Fruit fly (Drosophila melanogaster) whole organism, embryonic: ENCODE results near the gene CG10195.

Experiments used
- Aef1 ChIP-seq: fragments of 200-800 bp; sonication (Bioruptor generic); IDR thresholded peaks from 3 replicates; pipeline ENCODE4 v1.3.6; 2022; ENCODE audit warnings: missing biosample characterization, missing genetic modification characterization
- Atf-2 ChIP-seq: fragments of 200-800 bp; sonication (Bioruptor generic); optimal IDR thresholded peaks from 2 replicates; lab custom pipeline; 2016; ENCODE audit warnings: missing biosample characterization, missing genetic modification characterization
- BEAF-32 ChIP-seq: fragments of 200-800 bp; sonication (Bioruptor generic); optimal IDR thresholded peaks from 3 replicates; lab custom pipeline; 2017; ENCODE audit warnings: missing biosample characterization, missing genetic modification characterization, mild to moderate bottlenecking, moderate library complexity, missing genetic modification reagents
- CG10462 ChIP-seq: fragments of 200-800 bp; sonication (Bioruptor generic); optimal IDR thresholded peaks from 2 replicates; lab custom pipeline; 2016; ENCODE audit warnings: missing biosample characterization, missing genetic modification characterization
- CG10565 ChIP-seq: fragments of 200-800 bp; sonication (Bioruptor generic); optimal IDR thresholded peaks from 3 replicates; lab custom pipeline; 2016; ENCODE audit warnings: missing biosample characterization, mild to moderate bottlenecking, missing genetic modification characterization
- CG11398 ChIP-seq: fragments of 200-800 bp; sonication (Bioruptor generic); optimal IDR thresholded peaks from 2 replicates; lab custom pipeline; 2016; ENCODE audit warnings: missing biosample characterization, missing genetic modification characterization
- CG14050 ChIP-seq: fragments of 200-800 bp; sonication (Bioruptor generic); IDR thresholded peaks from 3 replicates; pipeline ENCODE4 v1.3.6; 2022; ENCODE audit warnings: missing biosample characterization, missing genetic modification characterization
- CG14667 ChIP-seq: fragments of 200-800 bp; sonication (Bioruptor generic); IDR thresholded peaks from 2 replicates; pipeline ENCODE4 v1.3.6; 2022; ENCODE audit warnings: missing biosample characterization, missing genetic modification characterization
- CG17186 ChIP-seq: fragments of 200-800 bp; sonication (Bioruptor generic); optimal IDR thresholded peaks from 3 replicates; lab custom pipeline; 2017; ENCODE audit warnings: missing biosample characterization, missing genetic modification reagents, missing genetic modification characterization
- CG17802 ChIP-seq: fragments of 200-800 bp; sonication (Bioruptor generic); optimal IDR thresholded peaks from 2 replicates; lab custom pipeline; 2018; ENCODE audit warnings: missing biosample characterization, mild to moderate bottlenecking, missing genetic modification characterization, moderate library complexity
- CG18262 ChIP-seq: fragments of 200-800 bp; optimal IDR thresholded peaks from 3 replicates; lab custom pipeline; 2019; ENCODE audit warnings: missing biosample characterization, mild to moderate bottlenecking, missing genetic modification characterization, moderate library complexity
- CG18599 ChIP-seq: fragments of 200-800 bp; sonication (Bioruptor generic); optimal IDR thresholded peaks from 3 replicates; lab custom pipeline; 2017; ENCODE audit warnings: missing biosample characterization, missing genetic modification characterization, mild to moderate bottlenecking, moderate library complexity, missing genetic modification reagents
- CG4282 ChIP-seq: fragments of 200-800 bp; sonication (Bioruptor generic); optimal IDR thresholded peaks from 2 replicates; lab custom pipeline; 2016; ENCODE audit warnings: missing biosample characterization, missing genetic modification characterization
- CG7987 ChIP-seq: fragments of 200-800 bp; sonication (Bioruptor generic); optimal IDR thresholded peaks from 2 replicates; lab custom pipeline; 2018; ENCODE audit warnings: missing biosample characterization, mild to moderate bottlenecking, missing genetic modification characterization, moderate library complexity
- CG8765 ChIP-seq: fragments of 200-800 bp; sonication (Bioruptor generic); IDR thresholded peaks from 2 replicates; pipeline ENCODE4 v1.3.6; 2022; ENCODE audit warnings: missing biosample characterization, missing genetic modification characterization
- CG9932 ChIP-seq: fragments of 200-800 bp; sonication (Bioruptor generic); IDR thresholded peaks from 2 replicates; pipeline ENCODE4 v1.3.6; 2022; ENCODE audit warnings: missing biosample characterization, missing genetic modification characterization
- Camta ChIP-seq: fragments of 200-800 bp; sonication (Bioruptor generic); optimal IDR thresholded peaks from 2 replicates; lab custom pipeline; 2016; ENCODE audit warnings: missing biosample characterization, missing genetic modification characterization
- Fer2 ChIP-seq: fragments of 200-800 bp; sonication (Bioruptor generic); optimal IDR thresholded peaks from 2 replicates; lab custom pipeline; 2018; ENCODE audit warnings: missing biosample characterization, mild to moderate bottlenecking, missing genetic modification characterization, moderate library complexity
- HLH3B ChIP-seq: fragments of 200-800 bp; sonication (Bioruptor generic); IDR thresholded peaks from 2 replicates; pipeline ENCODE4 v1.3.6; 2022; ENCODE audit warnings: missing biosample characterization, missing genetic modification characterization
- HLHmδ ChIP-seq: fragments of 200-800 bp; sonication (Bioruptor generic); optimal IDR thresholded peaks from 2 replicates; lab custom pipeline; 2018; ENCODE audit warnings: missing biosample characterization, mild to moderate bottlenecking, missing genetic modification characterization, moderate library complexity
- Hr78 ChIP-seq, 2 experiments: fragments of 200-800 bp in 1 of 2; fragments of >200 bp in 1 of 2; sonication (Bioruptor generic) in 1 of 2; optimal IDR thresholded peaks; 2 replicates each; lab custom pipeline; 2017 to 2019; ENCODE audit warnings: missing biosample characterization in 2 of 2, missing genetic modification characterization in 2 of 2, mild to moderate bottlenecking in 1 of 2, moderate library complexity in 1 of 2
- Optix ChIP-seq: fragments of 200-800 bp; sonication (Bioruptor generic); IDR thresholded peaks from 3 replicates; pipeline ENCODE4 v1.3.6; 2022; ENCODE audit warnings: missing biosample characterization, missing genetic modification characterization
- PHDP ChIP-seq: fragments of 200-800 bp; sonication (Bioruptor generic); optimal IDR thresholded peaks from 3 replicates; lab custom pipeline; 2018; ENCODE audit warnings: missing biosample characterization, mild to moderate bottlenecking, missing genetic modification characterization, moderate library complexity
- Rfx ChIP-seq: fragments of 200-800 bp; sonication (Bioruptor generic); IDR thresholded peaks from 2 replicates; pipeline ENCODE4 v1.3.6; 2022; ENCODE audit warnings: missing biosample characterization, missing genetic modification characterization
- Rx ChIP-seq: fragments of 200-800 bp; sonication (Bioruptor generic); IDR thresholded peaks from 2 replicates; pipeline ENCODE4 v1.3.6; 2022; ENCODE audit warnings: missing biosample characterization, missing genetic modification characterization
- Usf ChIP-seq: fragments of 200-800 bp; sonication (Bioruptor generic); optimal IDR thresholded peaks from 2 replicates; lab custom pipeline; 2017; ENCODE audit warnings: missing genotype, missing biosample characterization, missing genetic modification characterization
- ase ChIP-seq: fragments of 200-800 bp; sonication (Bioruptor generic); IDR thresholded peaks from 3 replicates; pipeline ENCODE4 v1.3.6; 2022; ENCODE audit warnings: missing biosample characterization, missing genetic modification characterization
- bab2 ChIP-seq: fragments of 200-800 bp; sonication (Bioruptor generic); optimal IDR thresholded peaks from 2 replicates; lab custom pipeline; 2016; ENCODE audit warnings: missing biosample characterization, missing genetic modification characterization
- bigmax ChIP-seq: fragments of 200-800 bp; sonication (Bioruptor generic); optimal IDR thresholded peaks from 2 replicates; lab custom pipeline; 2018; ENCODE audit warnings: missing biosample characterization, mild to moderate bottlenecking, missing genetic modification characterization
- cas ChIP-seq: fragments of 200-800 bp; sonication (Bioruptor generic); IDR thresholded peaks from 2 replicates; pipeline ENCODE4 v1.3.6; 2022; ENCODE audit warnings: missing biosample characterization, missing genetic modification characterization
- cato ChIP-seq: fragments of 200-800 bp; sonication (Bioruptor generic); optimal IDR thresholded peaks from 2 replicates; lab custom pipeline; 2016; ENCODE audit warnings: missing biosample characterization, missing genetic modification characterization, borderline replicate concordance
- chif ChIP-seq, 2 experiments: fragments of 200-800 bp; sonication (Bioruptor generic); optimal IDR thresholded peaks; 3 replicates each; lab custom pipeline; 2016; ENCODE audit warnings: missing biosample characterization in 2 of 2, missing genetic modification characterization in 2 of 2
- eve ChIP-seq, 2 experiments: fragments of >200 bp; optimal IDR thresholded peaks; 2 replicates each; lab custom pipeline; 2017; ENCODE audit warnings: missing biosample characterization in 2 of 2, missing genetic modification characterization in 2 of 2
- ewg ChIP-seq: fragments of 200-800 bp; sonication (Bioruptor generic); optimal IDR thresholded peaks from 3 replicates; lab custom pipeline; 2017; ENCODE audit warnings: mild to moderate bottlenecking, missing biosample characterization, missing genetic modification reagents, missing genetic modification characterization
- fd3F ChIP-seq: fragments of 200-800 bp; sonication (Bioruptor generic); optimal IDR thresholded peaks from 2 replicates; lab custom pipeline; 2018; ENCODE audit warnings: missing biosample characterization, mild to moderate bottlenecking, missing genetic modification characterization, moderate library complexity
- gsb ChIP-seq: fragments of 200-800 bp; sonication (Bioruptor generic); IDR thresholded peaks from 2 replicates; pipeline ENCODE4 v1.3.6; 2022; ENCODE audit warnings: missing biosample characterization, missing genetic modification characterization
- knrl ChIP-seq: fragments of 200-800 bp; sonication (Bioruptor generic); IDR thresholded peaks from 3 replicates; pipeline ENCODE4 v1.3.6; 2022; ENCODE audit warnings: missing biosample characterization, missing genetic modification characterization; ENCODE audit not compliant: partially characterized antibody
- maf-S ChIP-seq: fragments of 200-800 bp; sonication (Bioruptor generic); optimal IDR thresholded peaks from 2 replicates; lab custom pipeline; 2016; ENCODE audit warnings: missing biosample characterization, missing genetic modification characterization
- nerfin-2 ChIP-seq: fragments of 200-800 bp; sonication (Bioruptor generic); IDR thresholded peaks from 2 replicates; pipeline ENCODE4 v1.3.6; 2022; ENCODE audit warnings: missing biosample characterization, missing genetic modification characterization; ENCODE audit not compliant: partially characterized antibody
- pan ChIP-seq, 4 experiments: fragments of >200 bp in 3 of 4; fragments of 200-800 bp in 1 of 4; sonication (Bioruptor generic) in 1 of 4; optimal IDR thresholded peaks in 3 of 4; IDR thresholded peaks in 1 of 4; 2 replicates each; pipeline versions ENCODE4 v1.3.6 to Lab custom; 2017 to 2022; ENCODE audit warnings: missing biosample characterization in 2 of 4, missing genetic modification characterization in 2 of 4, mixed read lengths in 1 of 4
- repo ChIP-seq: fragments of 200-800 bp; sonication (Bioruptor generic); optimal IDR thresholded peaks from 2 replicates; lab custom pipeline; 2016; ENCODE audit warnings: missing biosample characterization, missing genetic modification characterization
- sc ChIP-seq, 3 experiments: fragments of >200 bp in 2 of 3; fragments of 200-800 bp in 1 of 3; sonication (Bioruptor generic) in 1 of 3; optimal IDR thresholded peaks; 2 replicates in 2 of 3; 3 replicates in 1 of 3; lab custom pipeline; 2017; ENCODE audit warnings: mild to moderate bottlenecking in 1 of 3, missing biosample characterization in 1 of 3, missing genetic modification characterization in 1 of 3, missing genetic modification reagents in 1 of 3
- seq ChIP-seq: fragments of 200-800 bp; sonication (Bioruptor generic); IDR thresholded peaks from 2 replicates; pipeline ENCODE4 v1.3.6; 2022; ENCODE audit warnings: missing biosample characterization, missing genetic modification characterization
- slbo ChIP-seq: fragments of 200-800 bp; sonication (Bioruptor generic); IDR thresholded peaks from 2 replicates; pipeline ENCODE4 v1.3.6; 2022; ENCODE audit warnings: missing biosample characterization, missing genetic modification characterization
- slp2 ChIP-seq: fragments of 200-800 bp; sonication (Bioruptor generic); optimal IDR thresholded peaks from 2 replicates; lab custom pipeline; 2016; ENCODE audit warnings: missing biosample characterization, missing genetic modification characterization
- sr ChIP-seq: fragments of 200-800 bp; sonication (Bioruptor generic); IDR thresholded peaks from 3 replicates; pipeline ENCODE4 v1.3.6; 2022; ENCODE audit warnings: missing biosample characterization, missing genetic modification characterization
- twi ChIP-seq: fragments of 200-800 bp; optimal IDR thresholded peaks from 2 replicates; lab custom pipeline; 2019; ENCODE audit warnings: missing biosample characterization, mild to moderate bottlenecking, missing genetic modification characterization, moderate library complexity
- zen2 ChIP-seq: fragments of 200-800 bp; sonication (Bioruptor generic); IDR thresholded peaks from 3 replicates; pipeline ENCODE4 v1.3.6; 2022; ENCODE audit warnings: missing biosample characterization, missing genetic modification characterization; ENCODE audit not compliant: partially characterized antibody
- zfh2 ChIP-seq: fragments of 200-800 bp; sonication (Bioruptor generic); optimal IDR thresholded peaks from 2 replicates; lab custom pipeline; 2016; ENCODE audit warnings: missing biosample characterization, missing genetic modification characterization

The CG10195 gene

DNA sequence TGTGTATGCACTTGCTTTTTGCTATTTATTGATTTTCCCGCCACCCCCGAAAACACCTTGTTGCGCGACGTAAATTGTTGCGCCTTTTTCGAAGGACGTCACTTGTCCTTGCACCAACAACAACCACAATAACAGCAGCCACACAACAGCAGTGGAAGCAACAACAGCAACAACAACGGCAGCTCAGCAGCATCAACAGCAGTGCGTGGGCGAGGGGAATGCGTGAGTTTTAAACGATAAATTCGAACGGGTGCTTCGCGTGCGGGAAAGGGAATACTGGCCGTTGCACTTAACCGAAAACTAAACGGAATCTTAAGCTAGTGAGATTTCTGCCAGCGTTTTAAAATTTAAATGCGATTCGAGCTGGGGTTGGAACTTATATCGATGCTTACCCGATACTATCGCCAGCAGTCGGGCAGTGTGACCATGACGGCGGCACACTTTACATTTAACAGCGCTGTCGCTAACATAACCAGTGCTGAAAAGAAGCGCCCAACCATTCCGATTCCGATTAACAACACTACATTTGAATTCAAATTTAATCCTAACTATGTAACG lies 23.9 kb upstream of the CG10195 start, which contains the start of gene cyst (continued):
- TF ChIP-seq cas (no peak), slp2 (GFP tag; lab: Kevin White, UChicago) (no peak), HLH3B (GFP tag; lab: Robert Waterston, UW) (no peak), chif (GFP tag; optimal IDR thresholded peaks at IDR 0.05; lab: Kevin White, UChicago) (no peak), CG18262 (tag; lab: Kevin White, UChicago) (no peak), CG10462 (no peak), CG9932 (peak; percentile 72), fd3F (no peak), cato (GFP tag; lab: Kevin White, UChicago) (no peak), CG14050 (GFP tag; lab: Robert Waterston, UW) (no peak), pan (optimal IDR thresholded peaks at IDR 0.05; lab: Kevin White, UChicago) (no peak), pan (GFP tag; optimal IDR thresholded peaks at IDR 0.05 in 1 of 2, IDR thresholded peaks at IDR 0.05 in 1 of 2) (no peak), CG17186 (peak; percentile 86), CG18599 (no peak), Optix (GFP tag; lab: Robert Waterston, UW) (no peak), CG7987 (no peak), HLHmδ (GFP tag; lab: Kevin White, UChicago) (no peak), BEAF-32 (GFP tag; lab: Kevin White, UChicago) (peak; percentile 98), Usf (GFP tag; lab: Kevin White, UChicago) (no peak), Fer2 (tag; lab: Kevin White, UChicago) (no peak), ewg (GFP tag; lab: Kevin White, UChicago) (no peak), sc (optimal IDR thresholded peaks at IDR 0.05; lab: Kevin White, UChicago) (no peak), sc (GFP tag; optimal IDR thresholded peaks at IDR 0.05; lab: Kevin White, UChicago) (no peak), bigmax (GFP tag; lab: Kevin White, UChicago) (no peak), seq (GFP tag; lab: Robert Waterston, UW) (no peak), maf-S (GFP tag; lab: Kevin White, UChicago) (peak; percentile 34), PHDP (tag; lab: Kevin White, UChicago) (no peak), CG17802 (no peak), twi (tag; lab: Kevin White, UChicago) (no peak), repo (GFP tag; lab: Kevin White, UChicago) (peak; percentile 44), Rfx (GFP tag; lab: Robert Waterston, UW) (peak; percentile 68), zfh2 (peak; percentile 62), ase (GFP tag; lab: Robert Waterston, UW) (no peak), bab2 (GFP tag; lab: Kevin White, UChicago) (peak; percentile 13), CG8765 (peak; percentile 18; the same call in 1 of the 2 replicates), nerfin-2 (GFP tag; lab: Robert Waterston, UW) (peak; percentile 90), sr (GFP tag; lab: Robert Waterston, UW) (peak; percentile 60; the same call in 1 of the 3 replicates), Camta (GFP tag; lab: Kevin White, UChicago) (peak; percentile 49), gsb (GFP tag; lab: Robert Waterston, UW) (no peak), Atf-2 (no peak), CG4282 (GFP tag; lab: Kevin White, UChicago) (peak; percentile 10), Hr78 (GFP tag; optimal IDR thresholded peaks at IDR 0.05; lab: Kevin White, UChicago) (no peak), eve (GFP tag; optimal IDR thresholded peaks at IDR 0.05; lab: Kevin White, UChicago) (no peak), Rx (GFP tag; lab: Robert Waterston, UW) (no peak), slbo (peak; percentile 55; the same call in 1 of the 2 replicates), CG14667 (GFP tag; lab: Robert Waterston, UW) (no peak), zen2 (peak; percentile 96), CG10565 (GFP tag; lab: Kevin White, UChicago) (no peak), Aef1 (GFP tag; lab: Robert Waterston, UW) (peak; percentile 21; the same call in 1 of the 3 replicates), CG11398 (no peak), knrl (GFP tag; lab: Robert Waterston, UW) (peak; percentile 97)
